Worm (Caenorhabditis elegans) whole organism, L1 larva: Measurements from ENCODE around the gene rab-39.

Experiments
- C04F5.9 ChIP-seq: sonication (generic microtip); optimal IDR thresholded peaks from 2 replicates; lab custom pipeline; 2016; ENCODE audit warnings: missing genetic modification characterization, missing compliant biosample characterization
- C34B4.2 ChIP-seq: sonication (generic microtip); optimal IDR thresholded peaks from 2 replicates; lab custom pipeline; 2017; ENCODE audit warnings: mild to moderate bottlenecking, missing genetic modification characterization, missing compliant biosample characterization
- alr-1 ChIP-seq: fragments of 200-800 bp; sonication (Bioruptor generic); optimal IDR thresholded peaks from 2 replicates; lab custom pipeline; 2018; ENCODE audit warnings: borderline replicate concordance, mild to moderate bottlenecking, missing genetic modification characterization, missing compliant biosample characterization
- ama-1 ChIP-seq: fragments of 150-350 bp; optimal IDR thresholded peaks from 2 replicates; lab custom pipeline; 2014
- ceh-63 ChIP-seq: fragments of 200-800 bp; sonication (Bioruptor generic); optimal IDR thresholded peaks from 2 replicates; lab custom pipeline; 2018; ENCODE audit warnings: mild to moderate bottlenecking, missing genetic modification characterization, missing compliant biosample characterization
- ceh-82 ChIP-seq, 3 experiments: fragments of 150-350 bp in 1 of 3; sonication (generic microtip) in 2 of 3; optimal IDR thresholded peaks; 2 replicates each; lab custom pipeline; 2014 to 2017; ENCODE audit warnings: missing biosample characterization in 3 of 3, missing genetic modification characterization in 3 of 3
- ceh-88 ChIP-seq: fragments of 200-800 bp; sonication (Bioruptor generic); IDR thresholded peaks from 2 replicates; pipeline ENCODE4 v1.3.6; 2022; ENCODE audit warnings: missing genetic modification characterization, missing compliant biosample characterization
- ceh-90 ChIP-seq: sonication (generic microtip); optimal IDR thresholded peaks from 2 replicates; lab custom pipeline; 2016; ENCODE audit warnings: missing genetic modification characterization, missing compliant biosample characterization
- dsc-1 ChIP-seq: sonication (generic microtip); optimal IDR thresholded peaks from 2 replicates; lab custom pipeline; 2016; ENCODE audit warnings: mild to moderate bottlenecking, missing genetic modification characterization, missing compliant biosample characterization
- efl-1 ChIP-seq, 4 experiments: fragments of 150-350 bp; optimal IDR thresholded peaks in 3 of 4; peaks in 1 of 4; 1 replicate in 1 of 4; 2 replicates in 3 of 4; lab custom pipeline; 2014; ENCODE audit warnings: missing biosample characterization in 2 of 4, missing genetic modification characterization in 2 of 4, missing genetic modification reagents in 2 of 4
- egl-13 ChIP-seq: sonication (generic microtip); optimal IDR thresholded peaks from 2 replicates; lab custom pipeline; 2016; ENCODE audit warnings: missing genotype, missing genetic modification reagents, missing genetic modification characterization, missing compliant biosample characterization
- elt-2 ChIP-seq: sonication (generic microtip); optimal IDR thresholded peaks from 2 replicates; lab custom pipeline; 2016; ENCODE audit warnings: missing genetic modification characterization, mild to moderate bottlenecking, inconsistent platforms, missing compliant biosample characterization, missing genetic modification reagents
- elt-3 ChIP-seq, 6 experiments: fragments of 150-350 bp in 1 of 6; sonication (generic microtip); optimal IDR thresholded peaks; 2 replicates each; lab custom pipeline; 2017 to 2018; ENCODE audit warnings: missing biosample characterization in 6 of 6, missing genetic modification characterization in 6 of 6, inconsistent platforms in 1 of 6
- ets-5 ChIP-seq: fragments of 200-800 bp; sonication (Bioruptor generic); IDR thresholded peaks from 2 replicates; pipeline ENCODE4 v1.3.6; 2022; ENCODE audit warnings: missing genetic modification characterization, missing compliant biosample characterization
- fkh-8 ChIP-seq: sonication (generic microtip); optimal IDR thresholded peaks from 2 replicates; lab custom pipeline; 2016; ENCODE audit warnings: mild to moderate bottlenecking, missing genetic modification characterization, missing compliant biosample characterization
- hlh-17 ChIP-seq: fragments of 200-800 bp; sonication (Bioruptor generic); optimal IDR thresholded peaks from 2 replicates; lab custom pipeline; 2018; ENCODE audit warnings: missing genetic modification characterization, mild to moderate bottlenecking, missing compliant biosample characterization, moderate library complexity, borderline replicate concordance
- hpl-2 ChIP-seq: fragments of 150-350 bp; optimal IDR thresholded peaks from 2 replicates; lab custom pipeline; 2014; ENCODE audit warnings: missing biosample characterization, missing genetic modification reagents, missing genetic modification characterization
- jun-1 ChIP-seq: fragments of 150-350 bp; optimal IDR thresholded peaks from 2 replicates; lab custom pipeline; 2014; ENCODE audit warnings: missing biosample characterization, missing genetic modification reagents, missing genetic modification characterization
- lin-14 ChIP-seq: fragments of 200-800 bp; sonication (Bioruptor generic); optimal IDR thresholded peaks from 2 replicates; lab custom pipeline; 2018; ENCODE audit warnings: mild to moderate bottlenecking, missing genetic modification characterization, moderate library complexity, missing compliant biosample characterization
- lin-15B ChIP-seq: fragments of 150-350 bp; sonication (generic microtip); optimal IDR thresholded peaks from 3 replicates; lab custom pipeline; 2014; ENCODE audit warnings: missing biosample characterization, missing genetic modification characterization
- lin-39 ChIP-seq: fragments of 150-350 bp; optimal IDR thresholded peaks from 2 replicates; lab custom pipeline; 2014; ENCODE audit warnings: missing biosample characterization, missing genetic modification reagents, missing genetic modification characterization
- lir-3 ChIP-seq: sonication (generic microtip); optimal IDR thresholded peaks from 2 replicates; lab custom pipeline; 2016; ENCODE audit warnings: mild to moderate bottlenecking, missing genetic modification characterization, moderate library complexity, missing compliant biosample characterization; ENCODE audit not compliant: poor library complexity
- lsy-2 ChIP-seq, 2 experiments: fragments of 150-350 bp; optimal IDR thresholded peaks; 2 replicates each; lab custom pipeline; 2014; ENCODE audit warnings: missing biosample characterization in 2 of 2, missing genetic modification characterization in 2 of 2
- mef-2 ChIP-seq: fragments of 150-350 bp; optimal IDR thresholded peaks from 2 replicates; lab custom pipeline; 2014; ENCODE audit warnings: missing biosample characterization, missing genetic modification characterization
- mep-1 ChIP-seq: fragments of 150-350 bp; optimal IDR thresholded peaks from 2 replicates; lab custom pipeline; 2014; ENCODE audit warnings: missing biosample characterization, missing genetic modification characterization
- nhr-71 ChIP-seq: sonication (generic microtip); optimal IDR thresholded peaks from 2 replicates; lab custom pipeline; 2016; ENCODE audit warnings: mild to moderate bottlenecking, missing genetic modification characterization, moderate library complexity, missing compliant biosample characterization
- nhr-76 ChIP-seq: sonication (generic microtip); optimal IDR thresholded peaks from 2 replicates; lab custom pipeline; 2017; ENCODE audit warnings: missing biosample characterization, missing genetic modification characterization
- nhr-77 ChIP-seq: fragments of 150-350 bp; optimal IDR thresholded peaks from 2 replicates; lab custom pipeline; 2014; ENCODE audit warnings: missing biosample characterization, missing genetic modification characterization
- skn-1 ChIP-seq: fragments of 150-350 bp; optimal IDR thresholded peaks from 2 replicates; lab custom pipeline; 2014; ENCODE audit warnings: missing biosample characterization, missing genetic modification characterization
- snpc-4 ChIP-seq: fragments of 150-350 bp; optimal IDR thresholded peaks from 2 replicates; lab custom pipeline; 2014; ENCODE audit warnings: missing biosample characterization, missing genetic modification characterization
- sup-37 ChIP-seq: fragments of 200-800 bp; sonication (Bioruptor generic); optimal IDR thresholded peaks from 2 replicates; lab custom pipeline; 2018; ENCODE audit warnings: mild to moderate bottlenecking, missing genetic modification characterization, missing compliant biosample characterization
- zip-4 ChIP-seq: fragments of 200-800 bp; sonication (Bioruptor generic); optimal IDR thresholded peaks from 2 replicates; lab custom pipeline; 2018; ENCODE audit warnings: mild to moderate bottlenecking, missing genetic modification characterization, moderate library complexity, missing compliant biosample characterization
- ztf-11 ChIP-seq, 2 experiments: sonication (generic microtip); optimal IDR thresholded peaks; 2 replicates each; lab custom pipeline; 2016 to 2017; ENCODE audit warnings: missing genetic modification characterization in 2 of 2, missing biosample characterization in 1 of 2, missing compliant biosample characterization in 1 of 2
- ztf-4 ChIP-seq: fragments of 150-350 bp; optimal IDR thresholded peaks from 2 replicates; lab custom pipeline; 2014; ENCODE audit warnings: missing biosample characterization, missing genetic modification characterization

Gene rab-39

DNA sequence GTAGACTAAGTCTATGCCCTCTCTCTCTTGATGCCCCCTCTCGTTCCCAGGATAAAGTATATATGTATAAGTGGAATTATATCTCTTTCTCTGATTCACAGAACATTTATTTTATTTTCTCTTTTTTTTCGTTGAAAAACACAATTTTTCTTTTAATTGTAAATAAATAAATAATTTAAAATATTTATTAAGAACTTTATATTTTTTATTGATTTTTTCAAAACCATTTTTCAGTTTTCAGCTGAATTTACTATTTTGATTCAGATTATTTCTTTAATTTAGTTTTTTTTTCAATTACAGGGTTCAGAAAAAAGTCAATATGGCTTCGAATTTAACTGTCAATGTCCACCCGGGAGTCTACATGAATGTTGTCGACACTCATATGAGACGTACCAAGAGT is 8.6 kb upstream of the rab-39 start, which contains the start of gene eif-3.F:
Gene eif-3.F, plus strand, starts transcription at position 301 of the 400 bp plus-strand sequence.
- TF ChIP-seq lsy-2 (tag; optimal IDR thresholded peaks at IDR 0.05; lab: Kevin White, UChicago) (no peak), sup-37 (GFP tag; lab: Kevin White, UChicago) (no peak), lin-15B (tag; lab: Kevin White, UChicago) (no peak), jun-1 (tag; lab: Kevin White, UChicago) (no peak), skn-1 (no peak), hpl-2 (GFP tag; lab: Kevin White, UChicago) (no peak), fkh-8 (no peak), elt-2 (tag; lab: Kevin White, UChicago) (no peak), C34B4.2 (tag; lab: Kevin White, UChicago) (no peak), C04F5.9 (no peak), egl-13 (tag; lab: Kevin White, UChicago) (no peak), lin-39 (no peak), elt-3 (tag; optimal IDR thresholded peaks at IDR 0.05; lab: Kevin White, UChicago) (no peak), hlh-17 (GFP tag; lab: Kevin White, UChicago) (no peak), ceh-63 (GFP tag; lab: Kevin White, UChicago) (no peak), mef-2 (tag; lab: Kevin White, UChicago) (no peak)

DNA sequence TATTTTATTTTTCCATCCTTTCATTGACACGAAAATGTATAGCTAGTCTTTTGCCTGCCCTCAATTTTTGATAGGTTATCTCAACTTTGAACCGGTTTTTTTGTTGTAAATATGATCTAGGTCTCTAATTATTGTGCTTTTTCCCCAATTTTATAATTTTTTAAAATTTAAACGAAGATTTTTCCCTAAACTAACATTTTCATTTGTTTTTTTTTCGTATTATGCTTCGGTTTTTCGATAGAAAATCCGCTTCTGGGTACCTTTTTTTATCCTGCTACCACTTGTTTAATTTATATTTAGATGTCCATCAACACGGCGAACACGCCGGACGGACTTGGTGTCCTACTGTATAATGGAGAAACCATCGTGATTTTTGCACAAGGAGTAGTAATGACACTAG is 6.8 kb upstream of the rab-39 start, which contains the start of gene wbp-2:
Gene wbp-2, plus strand, starts transcription at position 301 of the 400 bp plus-strand sequence.
- TF ChIP-seq lir-3 = no peak
- no peak for TF ChIP-seq C34B4.2 (tag; lab: Kevin White, UChicago)
- no peak for TF ChIP-seq ztf-4
- TF ChIP-seq ceh-88 = no peak
- TF ChIP-seq ceh-90 = no peak
- TF ChIP-seq mef-2 (tag; lab: Kevin White, UChicago) = no peak
- no peak for TF ChIP-seq snpc-4 (tag; lab: Kevin White, UChicago)
- TF ChIP-seq alr-1 = no peak

DNA sequence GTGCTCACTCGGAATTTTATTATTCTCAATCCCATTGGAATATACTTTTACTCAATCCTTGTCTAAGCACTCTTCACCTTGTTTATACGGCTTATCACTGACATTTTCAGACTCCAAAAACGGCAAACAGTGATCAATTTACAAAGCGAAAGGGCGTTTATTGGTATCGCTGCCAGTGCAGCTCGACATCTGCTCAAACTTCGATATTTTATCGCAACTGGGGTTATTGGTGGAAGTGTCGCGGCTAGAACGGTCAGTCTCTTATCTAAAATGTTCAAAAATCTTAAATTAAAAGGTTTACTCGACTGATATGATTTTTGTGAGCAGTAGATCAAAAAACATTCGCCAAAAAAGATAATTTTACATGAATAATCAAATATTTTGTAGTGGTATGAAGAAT is 2.8 kb upstream of the rab-39 start:
- TF ChIP-seq elt-2 (tag; lab: Kevin White, UChicago) = peak; percentile 20
- TF ChIP-seq nhr-77 (tag; lab: Kevin White, UChicago) = no peak
- TF ChIP-seq nhr-71 (tag; lab: Kevin White, UChicago) = no peak
- no peak for TF ChIP-seq ceh-82 (tag; optimal IDR thresholded peaks at IDR 0.05; lab: Kevin White, UChicago)
- TF ChIP-seq dsc-1 (tag; lab: Kevin White, UChicago) = no peak
- TF ChIP-seq, all 84 proteins: peak for 1

DNA sequence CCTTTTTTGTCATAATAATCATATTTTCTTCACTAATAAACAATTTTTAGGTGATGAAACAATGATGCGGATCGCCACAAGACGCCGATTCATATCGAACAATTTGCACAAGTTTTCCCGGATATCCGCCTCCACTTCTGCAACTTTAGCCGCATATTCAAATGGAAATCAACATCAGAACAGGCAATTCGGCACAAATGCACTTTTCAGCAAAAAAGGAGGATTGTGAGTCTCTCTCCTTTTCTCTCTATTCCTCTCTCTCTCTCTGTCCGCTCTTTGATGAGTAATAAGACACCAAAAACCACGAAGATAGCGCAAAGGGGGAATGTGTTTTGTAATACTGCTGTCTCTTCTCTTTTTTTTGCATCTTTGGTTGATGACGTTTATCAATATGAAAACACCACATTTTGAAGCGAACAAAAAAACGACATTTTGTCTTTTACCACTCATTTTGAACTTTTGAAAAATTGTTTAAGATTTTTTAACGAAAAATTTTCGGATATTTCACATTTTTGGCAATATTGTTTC is 2.2 kb upstream of the rab-39 start, which contains the start of gene eat-3:
Gene eat-3, plus strand, starts transcription at position 51 of the 528 bp plus-strand sequence.
- TF ChIP-seq lsy-2 (tag; optimal IDR thresholded peaks at IDR 0.05; lab: Kevin White, UChicago) (peak in 1 of 2 experiments; percentile 40), mep-1 (peak; percentile 19), efl-1 (optimal IDR thresholded peaks at IDR 0.05; lab: Kevin White, UChicago) (no peak), efl-1 (GFP tag; optimal IDR thresholded peaks at IDR 0.05 in 1 of 2; lab: Kevin White, UChicago) (peak in 1 of 2 experiments; percentile 7), nhr-71 (tag; lab: Kevin White, UChicago) (peak; percentile 27), lin-14 (peak; percentile 56), ama-1 (lab: Kevin White, UChicago) (no peak), dsc-1 (tag; lab: Kevin White, UChicago) (no peak)

DNA sequence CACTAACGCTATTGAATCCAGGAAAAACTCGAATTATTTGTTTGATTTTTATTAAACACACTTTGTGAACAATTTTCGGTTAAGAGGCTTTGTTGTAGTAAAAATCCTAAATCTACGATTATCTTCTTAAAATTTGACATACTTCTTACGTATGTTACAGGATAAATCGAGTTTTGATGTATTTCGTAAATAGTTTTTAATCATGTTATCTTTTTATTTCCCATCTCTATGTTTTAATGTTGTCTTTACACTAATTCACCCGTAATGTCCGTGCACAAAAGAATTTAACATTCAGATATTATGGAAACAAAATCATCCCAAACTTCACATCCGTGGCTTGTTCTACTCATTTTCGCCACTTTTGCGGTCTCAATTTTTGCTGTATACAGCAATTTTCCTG is 940 bp upstream of the rab-39 start, which contains the start of gene egli-1:
Gene egli-1, plus strand, starts transcription at position 301 of the 400 bp plus-strand sequence.
- TF ChIP-seq nhr-76 (no peak), mep-1 (no peak), dsc-1 (tag; lab: Kevin White, UChicago) (peak; percentile 18), ets-5 (no peak), zip-4 (GFP tag; lab: Kevin White, UChicago) (no peak), ztf-11 (tag; optimal IDR thresholded peaks at IDR 0.05; lab: Kevin White, UChicago) (no peak)
- TF ChIP-seq, all 84 proteins: peak for 1
